Fruit fly (Drosophila melanogaster): ENCODE data around the gene Teh4.

DNA sequence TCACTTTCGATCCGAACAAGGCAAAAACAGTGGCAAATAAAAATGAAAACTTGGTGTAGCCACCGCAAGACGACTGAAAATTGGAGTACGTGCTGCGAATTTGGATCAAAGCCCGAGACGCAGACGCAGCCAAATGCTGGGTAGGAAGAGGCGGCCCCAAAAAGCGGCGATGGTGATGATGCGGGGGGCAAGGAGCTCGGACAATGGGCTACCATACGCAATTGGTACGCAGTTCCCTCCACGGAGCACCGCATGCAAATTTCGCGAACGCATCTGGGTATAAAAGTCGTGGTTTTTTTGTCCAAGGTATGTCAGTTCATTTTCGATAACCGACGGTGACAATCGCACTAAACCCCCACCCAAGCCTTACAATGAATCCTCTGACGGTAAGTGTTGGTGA is 37.0 kb upstream of the Teh4 start, which contains the start of gene Cpr64Ad:
- peak; percentile 47 for TF ChIP-seq Ets65A (GFP tag)
- TF ChIP-seq CG2678 (tag; optimal IDR thresholded peaks at IDR 0.05) = no peak
- TF ChIP-seq CG34376 (GFP tag; optimal IDR thresholded peaks at IDR 0.05) = no peak
- no peak for TF ChIP-seq Sox100B (GFP tag; optimal IDR thresholded peaks at IDR 0.05)
- TF ChIP-seq oc (tag; optimal IDR thresholded peaks at IDR 0.05) = no peak
- no peak for TF ChIP-seq row (GFP tag; IDR thresholded peaks at IDR 0.05)
- TF ChIP-seq Scr (GFP tag; IDR thresholded peaks at IDR 0.05; ENCODE audit: partially characterized antibody) = no peak
- no peak for TF ChIP-seq h (optimal IDR thresholded peaks at IDR 0.05)
- TF ChIP-seq usp (GFP tag; optimal IDR thresholded peaks at IDR 0.05) = no peak
- TF ChIP-seq zf30C (GFP tag; optimal IDR thresholded peaks at IDR 0.05) = no peak
- TF ChIP-seq kah (GFP tag; optimal IDR thresholded peaks at IDR 0.05) = no peak
- TF ChIP-seq CG18764 (GFP tag; optimal IDR thresholded peaks at IDR 0.05) = no peak
- no peak for TF ChIP-seq Tbp (GFP tag; optimal IDR thresholded peaks at IDR 0.05)

All from whole organism, embryonic.